Fruit fly (Drosophila melanogaster) whole organism, larva: ENCODE results near the gene CG33510.
A peak's percentile ranks its signal among the peaks of the same experiment; 100 is the strongest.

Experiments
- noc ChIP-seq: fragments of 200-800 bp; sonication (Bioruptor generic); optimal IDR thresholded peaks from 3 replicates; lab custom pipeline; 2019; ENCODE audit warnings: missing biosample characterization, mild to moderate bottlenecking, missing genetic modification characterization, moderate library complexity

The CG33510 gene

DNA sequence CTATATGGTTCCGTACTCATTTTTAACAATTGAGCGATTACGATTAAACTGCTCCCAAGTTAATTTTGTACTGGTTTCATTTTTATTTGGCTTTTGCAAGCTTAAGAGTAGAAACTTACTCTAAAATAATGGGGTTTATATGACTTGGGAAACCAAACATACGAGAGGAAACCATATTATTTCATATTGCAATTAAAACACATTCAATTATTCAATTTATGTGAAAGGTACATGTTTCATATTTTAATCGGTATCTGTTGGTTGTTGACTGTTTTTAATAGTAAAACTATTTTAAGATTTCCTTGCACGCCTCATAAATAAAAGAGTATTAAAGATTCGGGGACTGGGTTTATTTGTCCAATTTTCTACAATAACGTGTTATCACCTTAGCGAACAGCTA lies at the start of gene CG33510:
CG33510 (minus strand) TSS at position 59 of the 400 bp plus-strand sequence.
- peak; percentile 83 for TF ChIP-seq noc (tag; lab: Kevin White, UChicago)

- no peak for TF ChIP-seq noc (tag; lab: Kevin White, UChicago)
These were observed 31.6 kb upstream of the CG33510 start for dm6 chr2L:21115687-21116086.

dm6 chr2L:21113546-21113945 lies 29.4 kb upstream of the CG33510 start:
- no peak for TF ChIP-seq noc (tag; lab: Kevin White, UChicago)

- no peak for TF ChIP-seq noc (tag; lab: Kevin White, UChicago)
These were observed 27.7 kb upstream of the CG33510 start for dm6 chr2L:21111849-21112248.

DNA sequence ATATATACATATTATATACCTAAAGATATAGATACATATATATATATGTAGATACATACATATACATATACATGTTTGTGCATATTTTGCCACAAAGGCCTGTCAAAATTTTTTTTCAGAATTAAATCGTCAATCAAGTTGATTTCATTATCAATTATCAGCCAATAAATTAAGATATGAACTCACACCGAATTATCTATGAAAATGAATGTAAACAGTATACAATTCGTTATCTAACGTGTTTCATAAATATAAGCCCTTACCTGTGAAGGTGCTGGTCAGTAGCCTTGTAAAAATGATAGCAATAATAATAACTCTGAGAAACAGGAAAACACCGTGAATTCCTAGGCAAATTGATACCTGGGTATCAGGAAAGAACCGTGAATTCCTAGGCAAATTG lies 25.6 kb upstream of the CG33510 start:
- TF ChIP-seq noc (tag; lab: Kevin White, UChicago): no peak

dm6 chr2L:21108759-21109282 lies 24.7 kb upstream of the CG33510 start:
- no peak for TF ChIP-seq noc (tag; lab: Kevin White, UChicago)

- peak; percentile 20 for TF ChIP-seq noc (tag; lab: Kevin White, UChicago)
These were observed 23.7 kb upstream of the CG33510 start for dm6 chr2L:21107651-21108489.

- no peak for TF ChIP-seq noc (tag; lab: Kevin White, UChicago)
These were observed 21.0 kb upstream of the CG33510 start for dm6 chr2L:21105127-21105526.

DNA sequence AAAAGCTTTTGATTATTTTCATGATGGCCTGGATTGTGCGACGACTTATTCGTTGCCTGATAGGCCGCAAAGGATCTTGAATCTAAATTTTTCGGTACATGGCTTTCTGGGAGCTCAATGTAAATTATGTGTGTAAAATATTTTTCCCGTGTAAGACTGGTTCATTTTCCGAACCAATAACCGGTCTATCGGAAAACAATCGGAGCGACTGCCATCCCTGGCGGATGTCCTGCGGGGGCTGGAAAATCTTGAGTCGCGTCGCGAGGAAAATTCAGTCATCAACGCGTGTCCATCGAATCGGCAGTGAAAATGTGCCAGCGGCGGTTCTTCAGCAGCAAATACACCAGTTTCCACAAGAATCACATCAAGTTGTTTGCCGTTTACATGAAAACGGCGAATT lies 20.2 kb upstream of the CG33510 start, which contains the start of the genes CG46307 and Nhe2:
CG46307 (plus strand) TSS at position 243 of the 400 bp plus-strand sequence.
Nhe2 (plus strand) TSS at position 243 of the 400 bp plus-strand sequence.
- TF ChIP-seq noc (tag; lab: Kevin White, UChicago): no peak

- TF ChIP-seq noc (tag; lab: Kevin White, UChicago): no peak
These were observed 18.4 kb upstream of the CG33510 start, which contains the start of gene CG9257 for dm6 chr2L:21102399-21103108. TSS of gene CG9257 (plus strand) at chr2L:21102743.

DNA sequence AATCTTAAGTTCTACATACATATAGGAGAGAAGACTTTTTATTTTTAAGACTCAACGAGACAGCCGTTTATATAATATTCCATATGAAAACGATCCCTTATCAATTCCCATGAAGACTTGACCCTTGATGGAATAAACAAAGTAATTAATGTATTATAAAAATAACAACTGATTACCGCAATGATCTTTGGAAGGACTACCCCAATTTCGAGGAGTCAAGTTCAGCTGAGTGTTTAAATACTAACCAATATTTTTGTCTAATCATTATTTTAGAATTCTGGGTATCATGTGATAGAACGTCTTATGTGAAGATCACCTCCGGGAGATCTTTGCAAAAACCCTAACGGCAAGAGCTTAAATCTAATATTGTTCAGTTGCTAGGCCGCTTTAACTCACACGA lies 13.7 kb upstream of the CG33510 start:
- no peak for TF ChIP-seq noc (tag; lab: Kevin White, UChicago)

DNA sequence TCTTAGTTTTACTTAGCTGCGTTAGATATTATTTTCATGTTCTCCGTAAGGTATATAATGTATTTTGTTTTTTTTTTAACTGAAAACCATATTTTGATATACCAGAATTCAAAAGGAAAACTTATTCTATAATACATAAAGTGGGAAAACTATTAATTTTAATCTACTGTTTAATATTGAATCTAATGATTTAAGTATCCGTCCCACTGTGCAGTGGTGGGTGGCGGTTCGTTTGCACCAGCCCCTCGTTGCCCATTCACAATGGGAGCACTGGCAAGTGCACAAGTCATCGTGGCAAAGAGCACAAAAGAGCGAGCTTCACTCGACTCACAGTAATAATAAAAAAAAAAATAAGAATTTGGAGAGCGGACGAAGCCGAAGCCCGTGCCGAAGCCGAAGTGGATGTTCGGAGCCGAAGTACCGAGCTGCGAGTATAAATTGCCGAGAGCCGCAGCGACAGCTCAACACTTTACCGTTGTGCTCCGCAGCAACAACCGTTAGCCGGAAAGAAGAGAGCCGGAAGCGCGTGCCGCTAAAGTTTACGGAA lies 12.4 kb upstream of the CG33510 start, which contains the start of gene CG34136:
CG34136 (plus strand) TSS at position 475 of the 547 bp plus-strand sequence.
- no peak for TF ChIP-seq noc (tag; lab: Kevin White, UChicago)

dm6 chr2L:21090958-21091357 lies 6.8 kb upstream of the CG33510 start, which contains the start of gene CG14397:
TSS of gene CG14397 (plus strand) at chr2L:21091227.
- no peak for TF ChIP-seq noc (tag; lab: Kevin White, UChicago)

DNA sequence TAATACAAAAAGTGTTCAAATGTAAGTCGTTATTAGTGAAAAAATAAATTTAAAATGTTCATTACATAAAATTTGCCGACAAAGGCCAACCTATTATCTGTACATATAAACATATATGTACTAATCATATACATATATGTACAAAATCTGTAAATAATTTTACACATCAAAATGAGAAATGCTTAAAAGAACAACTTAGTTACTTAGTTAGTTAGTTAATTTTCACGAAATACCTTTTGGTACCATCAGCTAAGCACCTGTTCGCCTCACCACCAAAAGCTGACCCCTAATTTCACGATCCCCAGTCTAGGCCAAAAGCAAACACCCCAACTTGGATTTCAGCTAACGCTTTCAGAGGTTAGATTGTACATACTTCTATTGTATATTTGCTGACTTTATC lies 4.9 kb upstream of the CG33510 start, which contains the start of gene CG9259:
CG9259 (plus strand) TSS at position 301 of the 400 bp plus-strand sequence.
- TF ChIP-seq noc (tag; lab: Kevin White, UChicago): no peak

- no peak for TF ChIP-seq noc (tag; lab: Kevin White, UChicago)
These were observed 4.5 kb upstream of the CG33510 start, which contains the start of gene ppk13 for dm6 chr2L:21088651-21089050. TSS of gene ppk13 (minus strand) at chr2L:21088751.
